Worm (Caenorhabditis elegans) whole organism, L1 larva: Measurements from ENCODE around the gene hlh-3.

ENCODE experiments used
- C16A3.4 ChIP-seq: fragments of 150-350 bp; optimal IDR thresholded peaks from 2 replicates; lab custom pipeline; 2014; ENCODE audit warnings: missing biosample characterization, missing genetic modification characterization
- alr-1 ChIP-seq: fragments of 200-800 bp; sonication (Bioruptor generic); optimal IDR thresholded peaks from 2 replicates; lab custom pipeline; 2018; ENCODE audit warnings: borderline replicate concordance, mild to moderate bottlenecking, missing genetic modification characterization, missing compliant biosample characterization
- aly-2 ChIP-seq: fragments of 150-350 bp; optimal IDR thresholded peaks from 2 replicates; lab custom pipeline; 2014; ENCODE audit warnings: missing biosample characterization, missing genetic modification characterization
- blmp-1 ChIP-seq: fragments of 150-350 bp; optimal IDR thresholded peaks from 2 replicates; lab custom pipeline; 2014; ENCODE audit warnings: missing biosample characterization, missing genetic modification characterization
- ceh-82 ChIP-seq, 3 experiments: fragments of 150-350 bp in 1 of 3; sonication (generic microtip) in 2 of 3; optimal IDR thresholded peaks; 2 replicates each; lab custom pipeline; 2014 to 2017; ENCODE audit warnings: missing biosample characterization in 3 of 3, missing genetic modification characterization in 3 of 3
- dsc-1 ChIP-seq: sonication (generic microtip); optimal IDR thresholded peaks from 2 replicates; lab custom pipeline; 2016; ENCODE audit warnings: mild to moderate bottlenecking, missing genetic modification characterization, missing compliant biosample characterization
- efl-1 ChIP-seq, 4 experiments: fragments of 150-350 bp; optimal IDR thresholded peaks in 3 of 4; peaks in 1 of 4; 1 replicate in 1 of 4; 2 replicates in 3 of 4; lab custom pipeline; 2014; ENCODE audit warnings: missing biosample characterization in 2 of 4, missing genetic modification characterization in 2 of 4, missing genetic modification reagents in 2 of 4
- elt-2 ChIP-seq: sonication (generic microtip); optimal IDR thresholded peaks from 2 replicates; lab custom pipeline; 2016; ENCODE audit warnings: missing genetic modification characterization, mild to moderate bottlenecking, inconsistent platforms, missing compliant biosample characterization, missing genetic modification reagents
- elt-3 ChIP-seq, 6 experiments: fragments of 150-350 bp in 1 of 6; sonication (generic microtip); optimal IDR thresholded peaks; 2 replicates each; lab custom pipeline; 2017 to 2018; ENCODE audit warnings: missing biosample characterization in 6 of 6, missing genetic modification characterization in 6 of 6, inconsistent platforms in 1 of 6
- fkh-10 ChIP-seq: sonication (generic microtip); optimal IDR thresholded peaks from 2 replicates; lab custom pipeline; 2017; ENCODE audit warnings: missing biosample characterization, missing genetic modification reagents, missing genetic modification characterization
- fos-1 ChIP-seq: fragments of 150-350 bp; optimal IDR thresholded peaks from 2 replicates; lab custom pipeline; 2014; ENCODE audit warnings: missing biosample characterization, missing genetic modification characterization
- grh-1 ChIP-seq: fragments of 200-800 bp; sonication (Bioruptor generic); IDR thresholded peaks from 2 replicates; pipeline ENCODE4 v1.3.6; 2022; ENCODE audit warnings: missing genetic modification reagents, missing genetic modification characterization, missing compliant biosample characterization
- hlh-4 ChIP-seq: sonication (generic microtip); optimal IDR thresholded peaks from 2 replicates; lab custom pipeline; 2016; ENCODE audit warnings: mild to moderate bottlenecking, missing genetic modification characterization, missing compliant biosample characterization
- hpl-2 ChIP-seq: fragments of 150-350 bp; optimal IDR thresholded peaks from 2 replicates; lab custom pipeline; 2014; ENCODE audit warnings: missing biosample characterization, missing genetic modification reagents, missing genetic modification characterization
- irx-1 ChIP-seq: sonication (generic microtip); optimal IDR thresholded peaks from 2 replicates; lab custom pipeline; 2016; ENCODE audit warnings: missing genetic modification characterization, missing compliant biosample characterization
- jun-1 ChIP-seq: fragments of 150-350 bp; optimal IDR thresholded peaks from 2 replicates; lab custom pipeline; 2014; ENCODE audit warnings: missing biosample characterization, missing genetic modification reagents, missing genetic modification characterization
- lin-13 ChIP-seq: fragments of 150-350 bp; optimal IDR thresholded peaks from 2 replicates; lab custom pipeline; 2014; ENCODE audit warnings: missing biosample characterization, missing genetic modification reagents, missing genetic modification characterization
- lin-14 ChIP-seq: fragments of 200-800 bp; sonication (Bioruptor generic); optimal IDR thresholded peaks from 2 replicates; lab custom pipeline; 2018; ENCODE audit warnings: mild to moderate bottlenecking, missing genetic modification characterization, moderate library complexity, missing compliant biosample characterization
- lsy-2 ChIP-seq, 2 experiments: fragments of 150-350 bp; optimal IDR thresholded peaks; 2 replicates each; lab custom pipeline; 2014; ENCODE audit warnings: missing biosample characterization in 2 of 2, missing genetic modification characterization in 2 of 2
- mdl-1 ChIP-seq, 2 experiments: fragments of 150-350 bp; optimal IDR thresholded peaks; 2 replicates each; lab custom pipeline; 2014 to 2017; ENCODE audit warnings: missing biosample characterization in 2 of 2, missing genetic modification characterization in 2 of 2, inconsistent platforms in 1 of 2
- nhr-237 ChIP-seq: fragments of 150-350 bp; optimal IDR thresholded peaks from 2 replicates; lab custom pipeline; 2014; ENCODE audit warnings: missing biosample characterization, missing genetic modification characterization
- nhr-28 ChIP-seq: fragments of 150-350 bp; optimal IDR thresholded peaks from 2 replicates; lab custom pipeline; 2014; ENCODE audit warnings: missing biosample characterization, missing genetic modification characterization
- nhr-47 ChIP-seq: sonication (generic microtip); optimal IDR thresholded peaks from 2 replicates; lab custom pipeline; 2016; ENCODE audit warnings: mild to moderate bottlenecking, missing genetic modification characterization, moderate library complexity, missing compliant biosample characterization
- nhr-77 ChIP-seq: fragments of 150-350 bp; optimal IDR thresholded peaks from 2 replicates; lab custom pipeline; 2014; ENCODE audit warnings: missing biosample characterization, missing genetic modification characterization
- nhr-84 ChIP-seq: sonication (generic microtip); optimal IDR thresholded peaks from 2 replicates; lab custom pipeline; 2017; ENCODE audit warnings: missing biosample characterization, missing genetic modification characterization
- pqm-1 ChIP-seq: sonication (generic microtip); optimal IDR thresholded peaks from 3 replicates; lab custom pipeline; 2017; ENCODE audit warnings: missing biosample characterization, missing genetic modification characterization
- rnt-1 ChIP-seq: sonication (generic microtip); optimal IDR thresholded peaks from 2 replicates; lab custom pipeline; 2016; ENCODE audit warnings: mild to moderate bottlenecking, missing genetic modification characterization, moderate library complexity, missing compliant biosample characterization
- snpc-4 ChIP-seq: fragments of 150-350 bp; optimal IDR thresholded peaks from 2 replicates; lab custom pipeline; 2014; ENCODE audit warnings: missing biosample characterization, missing genetic modification characterization
- sup-37 ChIP-seq: fragments of 200-800 bp; sonication (Bioruptor generic); optimal IDR thresholded peaks from 2 replicates; lab custom pipeline; 2018; ENCODE audit warnings: mild to moderate bottlenecking, missing genetic modification characterization, missing compliant biosample characterization
- unc-130 ChIP-seq: fragments of 150-350 bp; optimal IDR thresholded peaks from 2 replicates; lab custom pipeline; 2017; ENCODE audit warnings: missing biosample characterization, missing genetic modification characterization, inconsistent platforms
- unc-30 ChIP-seq: sonication (generic microtip); optimal IDR thresholded peaks from 2 replicates; lab custom pipeline; 2017; ENCODE audit warnings: missing biosample characterization, missing genetic modification characterization
- vab-15 ChIP-seq: sonication (generic microtip); optimal IDR thresholded peaks from 2 replicates; lab custom pipeline; 2017; ENCODE audit warnings: missing genotype, mild to moderate bottlenecking, missing genetic modification characterization, missing compliant biosample characterization
- zag-1 ChIP-seq: fragments of 150-350 bp; optimal IDR thresholded peaks from 2 replicates; lab custom pipeline; 2014; ENCODE audit warnings: missing biosample characterization, missing genetic modification characterization
- ztf-11 ChIP-seq, 2 experiments: sonication (generic microtip); optimal IDR thresholded peaks; 2 replicates each; lab custom pipeline; 2016 to 2017; ENCODE audit warnings: missing genetic modification characterization in 2 of 2, missing biosample characterization in 1 of 2, missing compliant biosample characterization in 1 of 2
- ztf-4 ChIP-seq: fragments of 150-350 bp; optimal IDR thresholded peaks from 2 replicates; lab custom pipeline; 2014; ENCODE audit warnings: missing biosample characterization, missing genetic modification characterization

The hlh-3 gene

DNA sequence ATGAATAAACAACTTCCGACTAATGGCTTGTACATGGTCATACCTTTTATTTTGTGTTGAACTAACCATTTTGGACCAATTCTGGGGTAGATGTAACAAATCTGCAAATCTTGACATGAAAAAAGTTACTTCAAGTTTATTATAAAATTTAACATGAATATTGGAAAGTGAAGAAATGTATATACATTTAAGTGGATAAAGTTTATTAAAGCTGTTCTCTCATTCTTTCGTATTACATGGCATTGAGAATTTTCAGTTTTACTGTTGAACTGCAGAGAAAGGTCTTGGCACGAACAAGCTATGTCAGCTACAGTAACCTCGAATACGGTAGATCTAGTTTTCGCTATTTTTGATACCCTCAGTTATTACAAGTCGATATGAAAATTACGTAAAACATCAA lies 7.2 kb downstream of the hlh-3 start, which contains the start of gene C07H4.1:
TSS of gene C07H4.1 (minus strand) at position 101 of the 400 bp plus-strand sequence.
- TF ChIP-seq ztf-11 (tag; optimal IDR thresholded peaks at IDR 0.05; lab: Kevin White, UChicago) (no peak), jun-1 (tag; lab: Kevin White, UChicago) (no peak), ceh-82 (tag; optimal IDR thresholded peaks at IDR 0.05; lab: Kevin White, UChicago) (no peak), rnt-1 (no peak), hpl-2 (no peak), C16A3.4 (tag; lab: Kevin White, UChicago) (no peak), snpc-4 (tag; lab: Kevin White, UChicago) (no peak), sup-37 (GFP tag; lab: Kevin White, UChicago) (no peak), lsy-2 (tag; optimal IDR thresholded peaks at IDR 0.05; lab: Kevin White, UChicago) (no peak), elt-3 (tag; optimal IDR thresholded peaks at IDR 0.05; lab: Kevin White, UChicago) (no peak), nhr-47 (tag; lab: Kevin White, UChicago) (no peak), vab-15 (tag; lab: Kevin White, UChicago) (no peak)

DNA sequence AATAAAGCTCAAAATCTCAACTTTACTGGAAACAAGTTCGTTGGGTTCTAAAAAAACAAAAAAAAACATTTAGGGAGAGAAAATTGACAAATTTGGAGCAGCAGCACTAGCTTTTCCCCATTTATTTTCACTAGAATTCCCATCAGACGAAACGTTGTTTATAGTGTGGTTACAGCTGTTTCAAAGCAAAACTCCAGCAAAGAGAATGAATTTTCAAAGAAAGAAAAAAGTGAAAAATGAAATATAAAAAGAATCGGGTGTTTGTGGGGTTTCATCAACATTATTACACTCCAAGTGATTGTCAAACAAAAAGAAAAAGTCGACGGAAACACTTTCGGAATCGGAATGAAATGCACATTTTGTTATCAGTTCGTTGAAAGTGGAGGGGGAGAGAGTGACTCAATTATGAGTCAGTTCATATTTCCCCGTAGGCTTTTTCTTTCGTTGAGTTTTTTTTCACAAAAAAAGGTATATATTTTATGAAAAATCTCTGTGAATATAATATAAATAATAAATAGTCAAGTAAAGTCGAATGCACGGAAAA lies 7.9 kb downstream of the hlh-3 start:
- TF ChIP-seq efl-1 (optimal IDR thresholded peaks at IDR 0.05; lab: Kevin White, UChicago) (no peak), efl-1 (GFP tag; optimal IDR thresholded peaks at IDR 0.05 in 1 of 2; lab: Kevin White, UChicago) (peak in 1 of 2 experiments; percentile 81), fos-1 (tag; lab: Kevin White, UChicago) (no peak), dsc-1 (peak; percentile 55), nhr-84 (no peak), lin-14 (GFP tag; lab: Kevin White, UChicago) (peak; percentile 9), pqm-1 (peak; percentile 65)

DNA sequence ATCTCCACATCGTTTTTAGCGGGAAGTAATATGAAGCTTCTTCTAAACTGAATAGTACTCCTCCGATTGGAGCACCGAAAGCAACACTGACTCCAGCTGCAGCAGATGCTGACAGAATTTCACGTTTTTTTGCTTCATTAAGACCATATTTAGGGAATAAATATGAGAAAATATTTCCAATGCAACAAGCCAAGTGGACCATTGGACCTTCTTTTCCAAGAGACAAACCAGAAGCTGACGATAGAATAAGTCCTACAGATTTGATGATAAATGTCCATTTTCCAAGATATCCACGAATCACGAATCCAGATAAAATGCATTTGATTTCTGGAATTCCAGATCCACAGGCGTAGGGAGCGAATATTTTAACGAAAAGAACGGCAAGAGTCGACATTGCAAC lies 10.9 kb downstream of the hlh-3 start:
- TF ChIP-seq ztf-4 (no peak), nhr-237 (tag; lab: Kevin White, UChicago) (no peak), dsc-1 (no peak), fkh-10 (GFP tag; lab: Kevin White, UChicago) (no peak), ztf-11 (tag; optimal IDR thresholded peaks at IDR 0.05; lab: Kevin White, UChicago) (no peak), unc-130 (tag; lab: Kevin White, UChicago) (no peak), lin-13 (no peak), hpl-2 (no peak), mdl-1 (tag; optimal IDR thresholded peaks at IDR 0.05; lab: Kevin White, UChicago) (no peak), blmp-1 (no peak), aly-2 (tag; lab: Kevin White, UChicago) (no peak), nhr-28 (tag; lab: Kevin White, UChicago) (no peak)

DNA sequence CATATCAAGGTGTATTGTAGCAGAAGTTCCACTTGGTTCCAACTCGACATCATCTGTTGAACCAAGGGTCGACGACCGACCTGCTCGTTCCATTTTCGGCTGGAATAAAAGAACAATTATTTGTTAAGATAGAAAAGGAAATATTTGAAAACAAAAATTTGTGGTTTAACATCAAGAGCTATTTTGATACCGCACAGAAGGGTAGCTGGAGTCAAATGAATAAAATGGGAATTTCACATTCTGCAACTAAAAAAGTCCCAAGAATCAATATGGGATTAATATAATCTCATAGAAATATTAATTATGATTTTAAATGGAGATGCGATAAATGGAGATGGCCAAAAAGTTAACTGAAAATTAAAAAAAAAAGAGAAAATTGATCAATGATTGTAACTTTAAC lies 12.1 kb downstream of the hlh-3 start, which contains the start of gene clh-5:
TSS of gene clh-5 (minus strand) at position 101 of the 400 bp plus-strand sequence.
- TF ChIP-seq ceh-82 (tag; optimal IDR thresholded peaks at IDR 0.05; lab: Kevin White, UChicago) (no peak), unc-30 (tag; lab: Kevin White, UChicago) (no peak), nhr-84 (no peak), elt-2 (tag; lab: Kevin White, UChicago) (no peak), lin-13 (no peak), nhr-77 (tag; lab: Kevin White, UChicago) (no peak), mdl-1 (tag; optimal IDR thresholded peaks at IDR 0.05; lab: Kevin White, UChicago) (no peak), hlh-4 (tag; lab: Kevin White, UChicago) (no peak), grh-1 (no peak), irx-1 (tag; lab: Kevin White, UChicago) (no peak), alr-1 (tag; lab: Kevin White, UChicago) (no peak), zag-1 (tag; lab: Kevin White, UChicago) (no peak), ztf-11 (tag; optimal IDR thresholded peaks at IDR 0.05; lab: Kevin White, UChicago) (no peak)
